Fruit fly (Drosophila melanogaster) whole organism, embryonic: ENCODE data around the gene Gale.

Experiments used
- Blimp-1 ChIP-seq: fragments of 200-800 bp; sonication (Bioruptor generic); optimal IDR thresholded peaks from 3 replicates; lab custom pipeline; 2018; ENCODE audit warnings: missing biosample characterization, missing genetic modification characterization, mild to moderate bottlenecking, moderate library complexity, missing genetic modification reagents
- CG12391 ChIP-seq: fragments of 200-800 bp; sonication (Bioruptor generic); optimal IDR thresholded peaks from 3 replicates; lab custom pipeline; 2018; ENCODE audit warnings: missing biosample characterization, mild to moderate bottlenecking, missing genetic modification characterization, moderate library complexity
- CG12659 ChIP-seq: fragments of 200-800 bp; sonication (Bioruptor generic); optimal IDR thresholded peaks from 3 replicates; lab custom pipeline; 2017; ENCODE audit warnings: mild to moderate bottlenecking, missing biosample characterization, missing genetic modification reagents, missing genetic modification characterization
- CG1647 ChIP-seq: fragments of 200-800 bp; sonication (Bioruptor generic); optimal IDR thresholded peaks from 3 replicates; lab custom pipeline; 2016; ENCODE audit warnings: missing biosample characterization, missing genetic modification characterization
- CG17829 ChIP-seq: fragments of 200-800 bp; optimal IDR thresholded peaks from 2 replicates; lab custom pipeline; 2019; ENCODE audit warnings: missing biosample characterization, mild to moderate bottlenecking, missing genetic modification characterization, moderate library complexity
- CG2875 ChIP-seq: fragments of 200-800 bp; sonication (Bioruptor generic); optimal IDR thresholded peaks from 2 replicates; lab custom pipeline; 2017; ENCODE audit warnings: missing biosample characterization, mild to moderate bottlenecking, missing genetic modification characterization, missing genetic modification reagents
- CG30431 ChIP-seq: fragments of 200-800 bp; sonication (Bioruptor generic); optimal IDR thresholded peaks from 2 replicates; lab custom pipeline; 2017; ENCODE audit warnings: missing biosample characterization, missing genetic modification characterization
- CG31224 ChIP-seq: fragments of 200-800 bp; sonication (Bioruptor generic); IDR thresholded peaks from 2 replicates; pipeline ENCODE4 v1.3.6; 2022; ENCODE audit warnings: missing biosample characterization, missing genetic modification characterization
- CG4282 ChIP-seq: fragments of 200-800 bp; sonication (Bioruptor generic); optimal IDR thresholded peaks from 2 replicates; lab custom pipeline; 2016; ENCODE audit warnings: missing biosample characterization, missing genetic modification characterization
- CG4360 ChIP-seq: fragments of 200-800 bp; sonication (Bioruptor generic); IDR thresholded peaks from 2 replicates; pipeline ENCODE4 v1.3.6; 2022; ENCODE audit warnings: missing biosample characterization, missing genetic modification characterization
- CG6175 ChIP-seq: fragments of 200-800 bp; sonication (Bioruptor generic); IDR thresholded peaks from 3 replicates; pipeline ENCODE4 v1.3.6; 2022; ENCODE audit warnings: missing biosample characterization, missing genetic modification characterization
- CG6791 ChIP-seq: fragments of 200-800 bp; sonication (Bioruptor generic); IDR thresholded peaks from 3 replicates; pipeline ENCODE4 v1.3.6; 2022; ENCODE audit warnings: missing biosample characterization, missing genetic modification characterization; ENCODE audit not compliant: partially characterized antibody
- CG7357 ChIP-seq: fragments of 200-800 bp; sonication (Bioruptor generic); IDR thresholded peaks from 3 replicates; pipeline ENCODE4 v1.3.6; 2022; ENCODE audit warnings: missing biosample characterization, missing genetic modification characterization
- CG8765 ChIP-seq: fragments of 200-800 bp; sonication (Bioruptor generic); IDR thresholded peaks from 2 replicates; pipeline ENCODE4 v1.3.6; 2022; ENCODE audit warnings: missing biosample characterization, missing genetic modification characterization
- Dbx ChIP-seq: fragments of 200-800 bp; sonication (Bioruptor generic); IDR thresholded peaks from 3 replicates; pipeline ENCODE4 v1.3.6; 2022; ENCODE audit warnings: missing biosample characterization, missing genetic modification characterization
- Dref ChIP-seq: fragments of 200-800 bp; sonication (Bioruptor generic); IDR thresholded peaks from 2 replicates; pipeline ENCODE4 v1.3.6; 2022; ENCODE audit warnings: missing biosample characterization, missing genetic modification characterization
- Ets65A ChIP-seq: fragments of 200-800 bp; sonication (Bioruptor generic); peaks from one replicate; lab custom pipeline; 2016; ENCODE audit warnings: missing biosample characterization, missing genetic modification characterization
- Fer3 ChIP-seq: fragments of 200-800 bp; sonication (Bioruptor generic); optimal IDR thresholded peaks from 2 replicates; lab custom pipeline; 2018; ENCODE audit warnings: missing biosample characterization, mild to moderate bottlenecking, missing genetic modification characterization, moderate library complexity
- GATAe ChIP-seq: fragments of 200-800 bp; sonication (Bioruptor generic); conservative IDR thresholded peaks from 2 replicates; pipeline ENCODE4 v1.3.6; 2022; ENCODE audit warnings: missing biosample characterization, missing genetic modification characterization
- HLH54F ChIP-seq: fragments of 200-800 bp; sonication (Bioruptor generic); optimal IDR thresholded peaks from 3 replicates; lab custom pipeline; 2016; ENCODE audit warnings: missing biosample characterization, missing genetic modification characterization
- Mrtf ChIP-seq: fragments of 200-800 bp; sonication (Bioruptor generic); IDR thresholded peaks from 3 replicates; pipeline ENCODE4 v1.3.6; 2022; ENCODE audit warnings: missing biosample characterization, missing genetic modification characterization
- PHDP ChIP-seq: fragments of 200-800 bp; sonication (Bioruptor generic); optimal IDR thresholded peaks from 3 replicates; lab custom pipeline; 2018; ENCODE audit warnings: missing biosample characterization, mild to moderate bottlenecking, missing genetic modification characterization, moderate library complexity
- Ptx1 ChIP-seq: fragments of 200-800 bp; sonication (Bioruptor generic); IDR thresholded peaks from 2 replicates; pipeline ENCODE4 v1.3.6; 2022; ENCODE audit warnings: missing biosample characterization, missing genetic modification characterization
- Rfx ChIP-seq: fragments of 200-800 bp; sonication (Bioruptor generic); IDR thresholded peaks from 2 replicates; pipeline ENCODE4 v1.3.6; 2022; ENCODE audit warnings: missing biosample characterization, missing genetic modification characterization
- Xrp1 ChIP-seq: fragments of 200-800 bp; sonication (Bioruptor generic); IDR thresholded peaks from 2 replicates; pipeline ENCODE4 v1.3.6; 2022; ENCODE audit warnings: missing biosample characterization, missing genetic modification characterization
- ab ChIP-seq: fragments of 200-800 bp; sonication (Bioruptor generic); optimal IDR thresholded peaks from 2 replicates; lab custom pipeline; 2016; ENCODE audit warnings: missing biosample characterization, missing genetic modification characterization
- ap ChIP-seq: fragments of 200-800 bp; sonication (Bioruptor generic); IDR thresholded peaks from 2 replicates; pipeline ENCODE4 v1.3.6; 2022; ENCODE audit warnings: missing biosample characterization, missing genetic modification characterization
- az2 ChIP-seq: fragments of 200-800 bp; sonication (Bioruptor generic); optimal IDR thresholded peaks from 3 replicates; lab custom pipeline; 2016; ENCODE audit warnings: missing biosample characterization, missing genetic modification characterization
- bigmax ChIP-seq: fragments of 200-800 bp; sonication (Bioruptor generic); optimal IDR thresholded peaks from 2 replicates; lab custom pipeline; 2018; ENCODE audit warnings: missing biosample characterization, mild to moderate bottlenecking, missing genetic modification characterization
- cas ChIP-seq: fragments of 200-800 bp; sonication (Bioruptor generic); IDR thresholded peaks from 2 replicates; pipeline ENCODE4 v1.3.6; 2022; ENCODE audit warnings: missing biosample characterization, missing genetic modification characterization
- croc ChIP-seq: fragments of 200-800 bp; sonication (Bioruptor generic); conservative IDR thresholded peaks from 3 replicates; pipeline ENCODE4 v1.3.6; 2022; ENCODE audit warnings: missing biosample characterization, missing genetic modification characterization
- en ChIP-seq: fragments of 200-800 bp; sonication (Bioruptor generic); optimal IDR thresholded peaks from 2 replicates; lab custom pipeline; 2016; ENCODE audit warnings: missing biosample characterization, missing genetic modification characterization
- fd96Cb ChIP-seq: fragments of 200-800 bp; sonication (Bioruptor generic); optimal IDR thresholded peaks from 2 replicates; lab custom pipeline; 2018; ENCODE audit warnings: missing biosample characterization, mild to moderate bottlenecking, missing genetic modification characterization, moderate library complexity
- ftz-f1 ChIP-seq: fragments of 200-800 bp; sonication (Bioruptor generic); optimal IDR thresholded peaks from 2 replicates; lab custom pipeline; 2016; ENCODE audit warnings: missing biosample characterization, missing genetic modification characterization
- gcm ChIP-seq: fragments of 200-800 bp; sonication (Bioruptor generic); optimal IDR thresholded peaks from 2 replicates; lab custom pipeline; 2019; ENCODE audit warnings: missing biosample characterization, mild to moderate bottlenecking, missing genetic modification characterization, moderate library complexity
- ham ChIP-seq: fragments of 200-800 bp; sonication (Bioruptor generic); IDR thresholded peaks from 2 replicates; pipeline ENCODE4 v1.3.6; 2022; ENCODE audit warnings: missing biosample characterization, missing genetic modification characterization
- her ChIP-seq: fragments of 200-800 bp; sonication (Bioruptor generic); optimal IDR thresholded peaks from 2 replicates; lab custom pipeline; 2016; ENCODE audit warnings: missing biosample characterization, missing genetic modification characterization
- lab ChIP-seq: fragments of 200-800 bp; sonication (Bioruptor generic); optimal IDR thresholded peaks from 3 replicates; lab custom pipeline; 2017; ENCODE audit warnings: missing biosample characterization, missing genetic modification characterization, mild to moderate bottlenecking, moderate library complexity, missing genetic modification reagents
- lmd ChIP-seq: fragments of 200-800 bp; sonication (Bioruptor generic); IDR thresholded peaks from 2 replicates; pipeline ENCODE4 v1.3.6; 2022; ENCODE audit warnings: missing biosample characterization, missing genetic modification characterization
- p53 ChIP-seq: fragments of 200-800 bp; sonication (Bioruptor generic); optimal IDR thresholded peaks from 2 replicates; lab custom pipeline; 2016; ENCODE audit warnings: missing biosample characterization, missing genetic modification characterization
- prd ChIP-seq, 3 experiments: fragments of >200 bp in 2 of 3; fragments of 200-800 bp in 1 of 3; sonication (Bioruptor generic) in 1 of 3; optimal IDR thresholded peaks in 2 of 3; IDR thresholded peaks in 1 of 3; 2 replicates in 2 of 3; 3 replicates in 1 of 3; pipeline versions ENCODE4 v1.3.6 to Lab custom; 2017 to 2022; ENCODE audit warnings: missing biosample characterization in 1 of 3, missing genetic modification characterization in 1 of 3
- sens ChIP-seq: fragments of 200-800 bp; sonication (Bioruptor generic); peaks from one replicate; lab custom pipeline; 2016; ENCODE audit warnings: missing biosample characterization, missing genetic modification characterization
- slbo ChIP-seq: fragments of 200-800 bp; sonication (Bioruptor generic); IDR thresholded peaks from 2 replicates; pipeline ENCODE4 v1.3.6; 2022; ENCODE audit warnings: missing biosample characterization, missing genetic modification characterization
- sna ChIP-seq: fragments of 200-800 bp; sonication (Bioruptor generic); IDR thresholded peaks from 2 replicates; pipeline ENCODE4 v1.3.6; 2022; ENCODE audit warnings: missing biosample characterization, missing genetic modification characterization; ENCODE audit not compliant: partially characterized antibody
- stc ChIP-seq: fragments of 200-800 bp; sonication (Bioruptor generic); IDR thresholded peaks from 2 replicates; pipeline ENCODE4 v1.3.6; 2022; ENCODE audit warnings: missing biosample characterization, missing genetic modification characterization
- sug ChIP-seq: fragments of 200-800 bp; optimal IDR thresholded peaks from 2 replicates; lab custom pipeline; 2019; ENCODE audit warnings: missing biosample characterization, mild to moderate bottlenecking, missing genetic modification characterization, moderate library complexity
- trem ChIP-seq: fragments of 200-800 bp; optimal IDR thresholded peaks from 3 replicates; lab custom pipeline; 2019; ENCODE audit warnings: missing biosample characterization, mild to moderate bottlenecking, missing genetic modification characterization, moderate library complexity
- twi ChIP-seq: fragments of 200-800 bp; optimal IDR thresholded peaks from 2 replicates; lab custom pipeline; 2019; ENCODE audit warnings: missing biosample characterization, mild to moderate bottlenecking, missing genetic modification characterization, moderate library complexity
- vfl ChIP-seq: fragments of 200-800 bp; sonication (Bioruptor generic); optimal IDR thresholded peaks from 2 replicates; lab custom pipeline; 2016; ENCODE audit warnings: missing biosample characterization, missing genetic modification characterization
- wek ChIP-seq: fragments of 200-800 bp; sonication (Bioruptor generic); optimal IDR thresholded peaks from 3 replicates; lab custom pipeline; 2018; ENCODE audit warnings: missing biosample characterization, mild to moderate bottlenecking, missing genetic modification characterization, moderate library complexity
- zf30C ChIP-seq: fragments of 200-800 bp; sonication (Bioruptor generic); optimal IDR thresholded peaks from 3 replicates; lab custom pipeline; 2018; ENCODE audit warnings: missing biosample characterization, mild to moderate bottlenecking, missing genetic modification characterization

Gale gene

DNA sequence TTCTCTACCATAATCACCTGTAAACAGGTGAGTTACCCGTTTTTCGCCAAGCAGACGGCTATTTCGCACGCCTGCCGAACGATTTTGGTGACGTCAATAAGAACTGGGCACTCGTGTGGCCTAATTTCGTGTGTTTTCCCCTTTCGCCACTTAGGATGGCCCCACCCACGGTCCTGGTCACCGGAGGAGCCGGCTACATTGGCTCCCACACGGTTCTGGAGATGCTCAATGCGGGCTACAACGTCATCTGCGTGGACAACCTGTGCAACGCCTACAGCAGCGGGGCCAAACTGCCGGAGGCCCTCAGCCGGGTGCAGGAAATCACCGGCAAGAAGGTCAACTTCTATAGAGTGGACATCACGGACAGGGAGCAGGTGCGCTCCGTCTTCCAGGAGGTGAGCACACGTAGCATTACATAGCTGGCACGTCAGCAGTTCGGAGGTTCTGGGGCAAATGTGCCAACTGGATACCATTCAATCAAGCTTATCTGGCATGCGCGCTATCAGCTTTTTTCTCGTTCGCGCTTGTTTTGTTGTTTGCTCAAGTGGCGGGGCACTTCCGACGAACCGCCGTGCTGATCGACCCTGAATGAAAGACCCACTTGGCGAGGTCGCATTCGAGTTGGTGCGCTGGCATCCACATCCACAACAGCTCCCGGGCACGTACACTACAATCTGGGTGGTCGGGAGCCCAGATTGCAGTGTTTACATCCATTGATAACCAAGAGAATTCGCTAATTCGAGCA lies 842 bp downstream of the Gale start (continued):
- TF ChIP-seq GATAe (GFP tag; lab: Robert Waterston, UW), result 0 out of 2 replicates have a peak, but pooled peaks have one; percentile 14
- no peak for TF ChIP-seq vfl (GFP tag; lab: Kevin White, UChicago)
- no peak for TF ChIP-seq slbo
- TF ChIP-seq wek (GFP tag; lab: Kevin White, UChicago), result no peak
- TF ChIP-seq CG8765, result no peak
- no peak for TF ChIP-seq CG4360
- no peak for TF ChIP-seq CG1647 (GFP tag; lab: Kevin White, UChicago)
- TF ChIP-seq Ets65A (GFP tag; lab: Kevin White, UChicago), result peak; percentile 9
- peak; percentile 51 for TF ChIP-seq ftz-f1 (GFP tag; lab: Kevin White, UChicago)
- peak; percentile 36 for TF ChIP-seq sens (GFP tag; lab: Kevin White, UChicago)
- no peak for TF ChIP-seq CG2875
- no peak for TF ChIP-seq zf30C
- TF ChIP-seq CG17829 (tag; lab: Kevin White, UChicago), result no peak
- no peak for TF ChIP-seq prd (optimal IDR thresholded peaks at IDR 0.05; lab: Kevin White, UChicago)
- TF ChIP-seq prd (GFP tag; IDR thresholded peaks at IDR 0.05; lab: Robert Waterston, UW), result peak; percentile 13; the same call in 1 of the 3 replicates
- no peak for TF ChIP-seq CG4282 (GFP tag; lab: Kevin White, UChicago)
- TF ChIP-seq twi (tag; lab: Kevin White, UChicago), result no peak
- no peak for TF ChIP-seq Mrtf (GFP tag; lab: Robert Waterston, UW)
- no peak for TF ChIP-seq Xrp1
- no peak for TF ChIP-seq Dref (GFP tag; lab: Robert Waterston, UW)
- TF ChIP-seq lmd, result no peak
- no peak for TF ChIP-seq CG12391 (tag; lab: Kevin White, UChicago)
- peak; percentile 51 for TF ChIP-seq lab (GFP tag; lab: Kevin White, UChicago)
- no peak for TF ChIP-seq HLH54F (GFP tag; lab: Kevin White, UChicago)
- TF ChIP-seq CG31224 (GFP tag; lab: Robert Waterston, UW), result no peak
- no peak for TF ChIP-seq fd96Cb (tag; lab: Kevin White, UChicago)
- TF ChIP-seq PHDP (tag; lab: Kevin White, UChicago), result no peak
- TF ChIP-seq Blimp-1 (GFP tag; lab: Kevin White, UChicago), result no peak
- TF ChIP-seq bigmax (GFP tag; lab: Kevin White, UChicago), result no peak
- no peak for TF ChIP-seq ap
- no peak for TF ChIP-seq CG7357 (GFP tag; lab: Robert Waterston, UW)
- no peak for TF ChIP-seq croc (GFP tag; lab: Robert Waterston, UW)
- TF ChIP-seq stc (GFP tag; lab: Robert Waterston, UW), result no peak
- no peak for TF ChIP-seq ab (GFP tag; lab: Kevin White, UChicago)
- TF ChIP-seq sna, result no peak
- TF ChIP-seq CG6791 (GFP tag; lab: Robert Waterston, UW), result no peak
- no peak for TF ChIP-seq trem (tag; lab: Kevin White, UChicago)
- TF ChIP-seq Rfx (GFP tag; lab: Robert Waterston, UW), result 0 out of 2 replicates have a peak, but pooled peaks have one; percentile 4
- TF ChIP-seq gcm (GFP tag; lab: Kevin White, UChicago), result no peak
- TF ChIP-seq her, result no peak
- peak; percentile 31 for TF ChIP-seq sug (tag; lab: Kevin White, UChicago)
- no peak for TF ChIP-seq en (GFP tag; lab: Kevin White, UChicago)
- TF ChIP-seq CG6175 (GFP tag; lab: Robert Waterston, UW), result no peak
- no peak for TF ChIP-seq Ptx1
- no peak for TF ChIP-seq ham (GFP tag; lab: Robert Waterston, UW)
- TF ChIP-seq az2 (GFP tag; lab: Kevin White, UChicago), result no peak
- no peak for TF ChIP-seq cas
- TF ChIP-seq Dbx (GFP tag; lab: Robert Waterston, UW), result no peak
- no peak for TF ChIP-seq CG12659 (GFP tag; lab: Kevin White, UChicago)
- no peak for TF ChIP-seq Fer3 (tag; lab: Kevin White, UChicago)
- TF ChIP-seq p53 (GFP tag; lab: Kevin White, UChicago), result no peak
- TF ChIP-seq CG30431 (GFP tag; lab: Kevin White, UChicago), result no peak
